Worm (Caenorhabditis elegans) whole organism, young adult: Measurements from ENCODE around the gene H01G02.3.
A peak's percentile ranks its signal among the peaks of the same experiment; 100 is the strongest.

Source experiments
- B0019.2 ChIP-seq: fragments of 200-800 bp; sonication (Bioruptor generic); conservative IDR thresholded peaks from 2 replicates; pipeline ENCODE4 v1.3.6; 2022; ENCODE audit warnings: missing genetic modification reagents, missing genetic modification characterization, missing compliant biosample characterization
- B0035.1 ChIP-seq: sonication (generic microtip); optimal IDR thresholded peaks from 2 replicates; lab custom pipeline; 2016; ENCODE audit warnings: missing genetic modification characterization, mild to moderate bottlenecking, missing compliant biosample characterization, missing genotype, missing genetic modification reagents
- B0261.1 ChIP-seq: sonication (generic microtip); optimal IDR thresholded peaks from 2 replicates; lab custom pipeline; 2016; ENCODE audit warnings: mild to moderate bottlenecking, missing genetic modification characterization, moderate library complexity, missing compliant biosample characterization
- C06A6.2 ChIP-seq: fragments of 200-800 bp; sonication (Bioruptor generic); conservative IDR thresholded peaks from 2 replicates; pipeline ENCODE4 v1.3.6; 2022; ENCODE audit warnings: missing genetic modification characterization, missing compliant biosample characterization
- F10E7.11 ChIP-seq: sonication (generic microtip); optimal IDR thresholded peaks from 2 replicates; lab custom pipeline; 2017; ENCODE audit warnings: mild to moderate bottlenecking, missing genetic modification characterization, moderate library complexity, missing compliant biosample characterization
- F22D6.2 ChIP-seq: sonication (generic microtip); optimal IDR thresholded peaks from 2 replicates; lab custom pipeline; 2016; ENCODE audit warnings: mild to moderate bottlenecking, missing genetic modification characterization, missing compliant biosample characterization
- F39B2.1 ChIP-seq: fragments of 200-800 bp; sonication (Bioruptor generic); IDR thresholded peaks from 2 replicates; pipeline ENCODE4 v1.3.6; 2022; ENCODE audit warnings: missing genetic modification reagents, missing genetic modification characterization, missing compliant biosample characterization
- F55B11.4 ChIP-seq: sonication (generic microtip); optimal IDR thresholded peaks from 2 replicates; lab custom pipeline; 2016; ENCODE audit warnings: missing compliant biosample characterization, missing genetic modification characterization, borderline replicate concordance; ENCODE audit not compliant: insufficient read depth
- K11D2.4 ChIP-seq: fragments of 200-800 bp; sonication (Bioruptor generic); IDR thresholded peaks from 2 replicates; pipeline ENCODE4 v1.3.6; 2022; ENCODE audit warnings: missing genetic modification reagents, missing genetic modification characterization, missing compliant biosample characterization
- T07F8.4 ChIP-seq: sonication (generic microtip); optimal IDR thresholded peaks from 2 replicates; lab custom pipeline; 2016; ENCODE audit warnings: mild to moderate bottlenecking, missing genetic modification characterization, moderate library complexity, missing compliant biosample characterization
- Y53F4B.3 ChIP-seq: fragments of 200-800 bp; sonication (Bioruptor generic); IDR thresholded peaks from 2 replicates; pipeline ENCODE4 v1.3.6; 2022; ENCODE audit warnings: missing genetic modification reagents, missing genetic modification characterization, missing compliant biosample characterization
- Y53G8AR.9 ChIP-seq: fragments of 200-800 bp; sonication (Bioruptor generic); conservative IDR thresholded peaks from 2 replicates; pipeline ENCODE4 v1.3.6; 2022; ENCODE audit warnings: missing genetic modification reagents, missing genetic modification characterization, missing compliant biosample characterization
- Y56A3A.18 ChIP-seq: fragments of 200-800 bp; sonication (Bioruptor generic); IDR thresholded peaks from 2 replicates; pipeline ENCODE4 v1.3.6; 2022; ENCODE audit warnings: missing genetic modification reagents, missing genetic modification characterization, missing compliant biosample characterization
- Y95B8A.8 ChIP-seq: fragments of 200-800 bp; sonication (Bioruptor generic); IDR thresholded peaks from 2 replicates; pipeline ENCODE4 v1.3.6; 2022; ENCODE audit warnings: missing genetic modification reagents, missing genetic modification characterization, missing compliant biosample characterization
- aptf-2 ChIP-seq: fragments of 200-800 bp; sonication (Bioruptor generic); conservative IDR thresholded peaks from 2 replicates; pipeline ENCODE4 v1.3.6; 2022; ENCODE audit warnings: missing genetic modification reagents, missing genetic modification characterization, missing compliant biosample characterization
- aptf-3 ChIP-seq: fragments of 200-800 bp; sonication (Bioruptor generic); IDR thresholded peaks from 2 replicates; pipeline ENCODE4 v1.3.6; 2022; ENCODE audit warnings: missing genetic modification characterization, missing compliant biosample characterization
- athp-1 ChIP-seq: sonication (generic microtip); optimal IDR thresholded peaks from 2 replicates; lab custom pipeline; 2017; ENCODE audit warnings: mild to moderate bottlenecking, missing genetic modification characterization, missing compliant biosample characterization
- attf-6 ChIP-seq: fragments of 200-800 bp; sonication (Bioruptor generic); IDR thresholded peaks from 2 replicates; pipeline ENCODE4 v1.3.6; 2022; ENCODE audit warnings: missing genetic modification reagents, missing genetic modification characterization, missing compliant biosample characterization
- cebp-2 ChIP-seq: fragments of 200-800 bp; sonication (Bioruptor generic); IDR thresholded peaks from 2 replicates; pipeline ENCODE4 v1.3.6; 2022; ENCODE audit warnings: missing genetic modification characterization, missing compliant biosample characterization
- ceh-100 ChIP-seq: fragments of 200-800 bp; sonication (Bioruptor generic); IDR thresholded peaks from 2 replicates; pipeline ENCODE4 v1.3.6; 2022; ENCODE audit warnings: missing genetic modification reagents, missing genetic modification characterization, missing compliant biosample characterization
- ceh-79 ChIP-seq: sonication (generic microtip); optimal IDR thresholded peaks from 2 replicates; lab custom pipeline; 2017; ENCODE audit warnings: mild to moderate bottlenecking, missing genetic modification characterization, missing compliant biosample characterization
- chd-7 ChIP-seq: sonication (generic microtip); optimal IDR thresholded peaks from 2 replicates; lab custom pipeline; 2016; ENCODE audit warnings: mild to moderate bottlenecking, missing genetic modification characterization, moderate library complexity, missing compliant biosample characterization
- die-1 ChIP-seq: sonication (generic microtip); optimal IDR thresholded peaks from 2 replicates; lab custom pipeline; 2016; ENCODE audit warnings: missing genotype, mild to moderate bottlenecking, missing genetic modification characterization, missing compliant biosample characterization
- dox-1 ChIP-seq: fragments of 200-800 bp; sonication (Bioruptor generic); IDR thresholded peaks from 2 replicates; pipeline ENCODE4 v1.3.6; 2022; ENCODE audit warnings: missing genetic modification reagents, missing genetic modification characterization, missing compliant biosample characterization
- dpff-1 ChIP-seq: sonication (generic microtip); optimal IDR thresholded peaks from 2 replicates; lab custom pipeline; 2017; ENCODE audit warnings: mild to moderate bottlenecking, missing genetic modification characterization, missing compliant biosample characterization
- egl-18 ChIP-seq: fragments of 200-800 bp; sonication (Bioruptor generic); IDR thresholded peaks from 2 replicates; pipeline ENCODE4 v1.3.6; 2022; ENCODE audit warnings: missing genetic modification reagents, missing genetic modification characterization, missing compliant biosample characterization
- ets-4 ChIP-seq: fragments of 200-800 bp; sonication (Bioruptor generic); optimal IDR thresholded peaks from 2 replicates; lab custom pipeline; 2018; ENCODE audit warnings: mild to moderate bottlenecking, missing genetic modification characterization, missing compliant biosample characterization
- gei-17 ChIP-seq: fragments of 200-800 bp; sonication (Bioruptor generic); optimal IDR thresholded peaks from 2 replicates; lab custom pipeline; 2018; ENCODE audit warnings: mild to moderate bottlenecking, missing genetic modification characterization, missing compliant biosample characterization
- hlh-12 ChIP-seq: sonication (generic microtip); optimal IDR thresholded peaks from 2 replicates; lab custom pipeline; 2016; ENCODE audit warnings: missing genetic modification characterization, missing compliant biosample characterization
- hrde-1 ChIP-seq: sonication (generic microtip); optimal IDR thresholded peaks from 2 replicates; lab custom pipeline; 2016; ENCODE audit warnings: missing genetic modification characterization, mild to moderate bottlenecking, missing compliant biosample characterization, moderate library complexity, missing genotype, missing genetic modification reagents, borderline replicate concordance
- hsf-1 ChIP-seq: fragments of 200-800 bp; sonication (Bioruptor generic); IDR thresholded peaks from 2 replicates; pipeline ENCODE4 v1.3.6; 2022; ENCODE audit warnings: missing genetic modification reagents, missing genetic modification characterization, missing compliant biosample characterization
- lag-1 ChIP-seq: fragments of 200-800 bp; sonication (Bioruptor generic); IDR thresholded peaks from 2 replicates; pipeline ENCODE4 v1.3.6; 2022; ENCODE audit warnings: missing genetic modification reagents, missing genetic modification characterization, missing compliant biosample characterization
- lin-35 ChIP-seq, 3 experiments: fragments of 150-350 bp in 2 of 3; sonication (generic microtip) in 1 of 3; optimal IDR thresholded peaks; 2 replicates each; lab custom pipeline; 2014 to 2018; ENCODE audit warnings: missing biosample characterization in 3 of 3, missing genetic modification characterization in 3 of 3, missing genetic modification reagents in 3 of 3
- lin-40 ChIP-seq: sonication (generic microtip); optimal IDR thresholded peaks from 2 replicates; lab custom pipeline; 2016; ENCODE audit warnings: missing genetic modification characterization, mild to moderate bottlenecking, missing compliant biosample characterization, missing genotype, missing genetic modification reagents
- lir-1 ChIP-seq: fragments of 200-800 bp; sonication (Bioruptor generic); conservative IDR thresholded peaks from 2 replicates; pipeline ENCODE4 v1.3.6; 2022; ENCODE audit warnings: missing genetic modification reagents, missing genetic modification characterization, missing compliant biosample characterization
- lsl-1 ChIP-seq: fragments of 200-800 bp; sonication (Bioruptor generic); optimal IDR thresholded peaks from 2 replicates; lab custom pipeline; 2018; ENCODE audit warnings: mild to moderate bottlenecking, missing genetic modification characterization, moderate library complexity, missing compliant biosample characterization
- madf-8 ChIP-seq: fragments of 200-800 bp; sonication (Bioruptor generic); conservative IDR thresholded peaks from 2 replicates; pipeline ENCODE4 v1.3.6; 2022; ENCODE audit warnings: missing genetic modification reagents, missing genetic modification characterization, missing compliant biosample characterization
- mcd-1 ChIP-seq: fragments of 200-800 bp; sonication (Bioruptor generic); IDR thresholded peaks from 2 replicates; pipeline ENCODE4 v1.3.6; 2022; ENCODE audit warnings: missing genetic modification reagents, missing genetic modification characterization, missing compliant biosample characterization
- nhr-179 ChIP-seq: sonication (generic microtip); optimal IDR thresholded peaks from 2 replicates; lab custom pipeline; 2016; ENCODE audit warnings: mild to moderate bottlenecking, missing genetic modification characterization, missing compliant biosample characterization
- pha-4 ChIP-seq: fragments of 150-350 bp; sonication (generic microtip); optimal IDR thresholded peaks from 2 replicates; lab custom pipeline; 2014; ENCODE audit warnings: missing biosample characterization, missing genetic modification reagents, missing genetic modification characterization
- repo-1 ChIP-seq: sonication (generic microtip); optimal IDR thresholded peaks from 2 replicates; lab custom pipeline; 2017; ENCODE audit warnings: mild to moderate bottlenecking, missing genetic modification characterization, missing compliant biosample characterization
- snpc-3.4 ChIP-seq: sonication (generic microtip); optimal IDR thresholded peaks from 2 replicates; lab custom pipeline; 2017; ENCODE audit warnings: missing genetic modification characterization, mild to moderate bottlenecking, missing compliant biosample characterization, antibody characterized with exemption, moderate library complexity, missing genotype, missing genetic modification reagents
- sptf-2 ChIP-seq: fragments of 200-800 bp; sonication (Bioruptor generic); optimal IDR thresholded peaks from 2 replicates; lab custom pipeline; 2018; ENCODE audit warnings: mild to moderate bottlenecking, missing genetic modification characterization, missing compliant biosample characterization
- tbp1 ChIP-seq: fragments of 200-800 bp; sonication (Bioruptor generic); optimal IDR thresholded peaks from 2 replicates; lab custom pipeline; 2018; ENCODE audit warnings: mild to moderate bottlenecking, missing genetic modification characterization, missing compliant biosample characterization
- tbx-9 ChIP-seq: sonication (generic microtip); optimal IDR thresholded peaks from 2 replicates; lab custom pipeline; 2016; ENCODE audit warnings: borderline replicate concordance, missing genetic modification characterization, inconsistent platforms, missing compliant biosample characterization
- ztf-28 ChIP-seq: fragments of 200-800 bp; sonication (Bioruptor generic); IDR thresholded peaks from 2 replicates; pipeline ENCODE4 v1.3.6; 2022; ENCODE audit warnings: missing genetic modification reagents, missing genetic modification characterization, missing compliant biosample characterization
- ztf-6 ChIP-seq: fragments of 200-800 bp; sonication (Bioruptor generic); IDR thresholded peaks from 2 replicates; pipeline ENCODE4 v1.3.6; 2022; ENCODE audit warnings: missing genetic modification reagents, missing genetic modification characterization, missing compliant biosample characterization

H01G02.3 gene

ce11 chrIV:11821591-11822361 is 29.4 kb upstream of the H01G02.3 start, which contains the start of the genes par-5 and M117.3 (continued):
- peak; percentile 5 for TF ChIP-seq ets-4 (GFP tag; lab: Kevin White, UChicago)
- peak; percentile 69 for TF ChIP-seq lin-40 (tag; lab: Kevin White, UChicago)
- no peak for TF ChIP-seq tbx-9 (tag; lab: Kevin White, UChicago)
- no peak for TF ChIP-seq aptf-3
- TF ChIP-seq chd-7: peak; percentile 53
- TF ChIP-seq attf-6: peak; percentile 33; the same call in 1 of the 2 replicates
- TF ChIP-seq snpc-3.4 (tag; lab: Kevin White, UChicago): no peak
- peak; percentile 14 for TF ChIP-seq die-1 (tag; lab: Kevin White, UChicago)
- TF ChIP-seq F55B11.4 (tag; lab: Kevin White, UChicago): no peak
- TF ChIP-seq mcd-1 (GFP tag; lab: Robert Waterston, UW): peak; percentile 58
- no peak for TF ChIP-seq Y56A3A.18 (GFP tag; lab: Robert Waterston, UW)
- peak; percentile 45; the same call in 1 of the 2 replicates for TF ChIP-seq dox-1 (GFP tag; lab: Robert Waterston, UW)
- no peak for TF ChIP-seq lag-1 (GFP tag; lab: Robert Waterston, UW)
- TF ChIP-seq pha-4 (tag; lab: Kevin White, UChicago): no peak
- no peak for TF ChIP-seq F10E7.11 (tag; lab: Kevin White, UChicago)
- no peak for TF ChIP-seq B0035.1 (tag; lab: Kevin White, UChicago)
- peak; percentile 55; the same call in 1 of the 2 replicates for TF ChIP-seq Y95B8A.8 (GFP tag; lab: Robert Waterston, UW)
- no peak for TF ChIP-seq B0261.1 (tag; lab: Kevin White, UChicago)
- TF ChIP-seq K11D2.4 (GFP tag; lab: Robert Waterston, UW): peak; percentile 65
- no peak for TF ChIP-seq Y53F4B.3 (GFP tag; lab: Robert Waterston, UW)
- no peak for TF ChIP-seq lsl-1
- TF ChIP-seq ztf-6 (GFP tag; lab: Robert Waterston, UW): no peak
- peak; percentile 35; the same call in 1 of the 2 replicates for TF ChIP-seq ceh-100
- TF ChIP-seq nhr-179 (tag; lab: Kevin White, UChicago): no peak
- peak; percentile 60; the same call in 1 of the 2 replicates for TF ChIP-seq C06A6.2
- no peak for TF ChIP-seq hlh-12 (tag; lab: Kevin White, UChicago)
- TF ChIP-seq athp-1 (tag; lab: Kevin White, UChicago): peak; percentile 70
- TF ChIP-seq tbp1 (GFP tag; lab: Kevin White, UChicago): peak; percentile 65
- no peak for TF ChIP-seq ztf-28
- TF ChIP-seq gei-17 (GFP tag; lab: Kevin White, UChicago): no peak
- no peak for TF ChIP-seq repo-1 (tag; lab: Kevin White, UChicago)
- no peak for TF ChIP-seq sptf-2 (GFP tag; lab: Kevin White, UChicago)
- no peak for TF ChIP-seq ceh-79 (tag; lab: Kevin White, UChicago)
- peak; percentile 40; the same call in 1 of the 2 replicates for TF ChIP-seq B0019.2
- no peak for TF ChIP-seq aptf-2
- peak; percentile 76 for TF ChIP-seq hsf-1
- peak in 1 of 3 experiments; percentile 73 for TF ChIP-seq lin-35 (GFP tag; optimal IDR thresholded peaks at IDR 0.05; lab: Kevin White, UChicago)
- TF ChIP-seq lir-1 (GFP tag; lab: Robert Waterston, UW): peak; percentile 51; the same call in 1 of the 2 replicates
- no peak for TF ChIP-seq cebp-2 (GFP tag; lab: Robert Waterston, UW)
- no peak for TF ChIP-seq dpff-1 (tag; lab: Kevin White, UChicago)
- 0 out of 2 replicates have a peak, but pooled peaks have one; percentile 63 for TF ChIP-seq Y53G8AR.9 (GFP tag; lab: Robert Waterston, UW)
- TF ChIP-seq hrde-1 (tag; lab: Kevin White, UChicago): no peak
- peak; percentile 19 for TF ChIP-seq F22D6.2
- peak; percentile 73 for TF ChIP-seq T07F8.4 (tag; lab: Kevin White, UChicago)
- TF ChIP-seq egl-18 (GFP tag; lab: Robert Waterston, UW): 0 out of 2 replicates have a peak, but pooled peaks have one; percentile 22
- no peak for TF ChIP-seq F39B2.1
- TF ChIP-seq madf-8 (GFP tag; lab: Robert Waterston, UW): no peak
